Fruit fly (Drosophila melanogaster) whole organism, embryonic: Measurements from ENCODE around the gene ghi.

Experiments used
- Adf1 ChIP-seq: fragments of 200-800 bp; sonication (Bioruptor generic); IDR thresholded peaks from 2 replicates; pipeline ENCODE4 v1.3.6; 2022; ENCODE audit warnings: missing biosample characterization, missing genetic modification characterization
- Asciz ChIP-seq: fragments of 200-800 bp; sonication (Bioruptor generic); optimal IDR thresholded peaks from 2 replicates; lab custom pipeline; 2017; ENCODE audit warnings: missing biosample characterization, mild to moderate bottlenecking, missing genetic modification characterization, missing genetic modification reagents
- B-H1 ChIP-seq: fragments of 200-800 bp; sonication (Bioruptor generic); IDR thresholded peaks from 3 replicates; pipeline ENCODE4 v1.3.6; 2022; ENCODE audit warnings: missing biosample characterization, missing genetic modification characterization
- BtbVII ChIP-seq: fragments of 200-800 bp; sonication (Bioruptor generic); optimal IDR thresholded peaks from 3 replicates; lab custom pipeline; 2017; ENCODE audit warnings: missing biosample characterization, mild to moderate bottlenecking, missing genetic modification characterization
- CG11504 ChIP-seq: fragments of 200-800 bp; sonication (Bioruptor generic); optimal IDR thresholded peaks from 3 replicates; lab custom pipeline; 2019; ENCODE audit warnings: missing biosample characterization, mild to moderate bottlenecking, missing genetic modification characterization, moderate library complexity
- CG11696 ChIP-seq: fragments of 200-800 bp; sonication (Bioruptor generic); IDR thresholded peaks from 2 replicates; pipeline ENCODE4 v1.3.6; 2022; ENCODE audit warnings: missing biosample characterization, missing genetic modification characterization
- CG14667 ChIP-seq: fragments of 200-800 bp; sonication (Bioruptor generic); IDR thresholded peaks from 2 replicates; pipeline ENCODE4 v1.3.6; 2022; ENCODE audit warnings: missing biosample characterization, missing genetic modification characterization
- CG14965 ChIP-seq: fragments of 200-800 bp; sonication (Bioruptor generic); optimal IDR thresholded peaks from 2 replicates; lab custom pipeline; 2016; ENCODE audit warnings: missing biosample characterization, missing genetic modification characterization, borderline replicate concordance
- CG15479 ChIP-seq: fragments of 200-800 bp; sonication (Bioruptor generic); optimal IDR thresholded peaks from 3 replicates; lab custom pipeline; 2019; ENCODE audit warnings: missing biosample characterization, mild to moderate bottlenecking, missing genetic modification characterization, moderate library complexity
- CG1603 ChIP-seq: fragments of 200-800 bp; sonication (Bioruptor generic); optimal IDR thresholded peaks from 2 replicates; lab custom pipeline; 2019; ENCODE audit warnings: missing biosample characterization, mild to moderate bottlenecking, missing genetic modification characterization, moderate library complexity
- CG17612 ChIP-seq: fragments of 200-800 bp; sonication (Bioruptor generic); IDR thresholded peaks from 2 replicates; pipeline ENCODE4 v1.3.6; 2022; ENCODE audit warnings: missing biosample characterization, missing genetic modification characterization
- CG18011 ChIP-seq: fragments of 200-800 bp; sonication (Bioruptor generic); optimal IDR thresholded peaks from 2 replicates; lab custom pipeline; 2017; ENCODE audit warnings: missing biosample characterization, missing genetic modification characterization, mild to moderate bottlenecking, moderate library complexity, missing genotype
- CG31224 ChIP-seq: fragments of 200-800 bp; sonication (Bioruptor generic); IDR thresholded peaks from 2 replicates; pipeline ENCODE4 v1.3.6; 2022; ENCODE audit warnings: missing biosample characterization, missing genetic modification characterization
- CG32767 ChIP-seq: fragments of 200-800 bp; sonication (Bioruptor generic); IDR thresholded peaks from 2 replicates; pipeline ENCODE4 v1.3.6; 2022; ENCODE audit warnings: missing biosample characterization, missing genetic modification characterization
- CG3847 ChIP-seq: fragments of 200-800 bp; sonication (Bioruptor generic); IDR thresholded peaks from 2 replicates; pipeline ENCODE4 v1.3.6; 2022; ENCODE audit warnings: missing biosample characterization, missing genetic modification characterization
- CG6654 ChIP-seq: fragments of 200-800 bp; sonication (Bioruptor generic); optimal IDR thresholded peaks from 2 replicates; lab custom pipeline; 2017; ENCODE audit warnings: missing biosample characterization, mild to moderate bottlenecking, missing genetic modification characterization
- CG6689 ChIP-seq: fragments of 200-800 bp; sonication (Bioruptor generic); IDR thresholded peaks from 2 replicates; pipeline ENCODE4 v1.3.6; 2022; ENCODE audit warnings: missing biosample characterization, missing genetic modification characterization
- CG6791 ChIP-seq: fragments of 200-800 bp; sonication (Bioruptor generic); IDR thresholded peaks from 3 replicates; pipeline ENCODE4 v1.3.6; 2022; ENCODE audit warnings: missing biosample characterization, missing genetic modification characterization; ENCODE audit not compliant: partially characterized antibody
- CG9437 ChIP-seq: fragments of 200-800 bp; sonication (Bioruptor generic); optimal IDR thresholded peaks from 2 replicates; lab custom pipeline; 2018; ENCODE audit warnings: missing biosample characterization, mild to moderate bottlenecking, missing genetic modification characterization
- Chrac-16 ChIP-seq: fragments of 200-800 bp; sonication (Bioruptor generic); optimal IDR thresholded peaks from 3 replicates; lab custom pipeline; 2016; ENCODE audit warnings: missing biosample characterization, missing genetic modification characterization
- CkIIα-i1 ChIP-seq: fragments of 200-800 bp; sonication (Bioruptor generic); IDR thresholded peaks from 2 replicates; pipeline ENCODE4 v1.3.6; 2022; ENCODE audit warnings: missing biosample characterization, missing genetic modification characterization
- Dad ChIP-seq: fragments of 200-800 bp; sonication (Bioruptor generic); optimal IDR thresholded peaks from 3 replicates; lab custom pipeline; 2016; ENCODE audit warnings: missing biosample characterization, missing genetic modification characterization
- Deaf1 ChIP-seq: fragments of 200-800 bp; optimal IDR thresholded peaks from 3 replicates; lab custom pipeline; 2019; ENCODE audit warnings: missing biosample characterization, mild to moderate bottlenecking, missing genetic modification characterization, moderate library complexity
- Fer1 ChIP-seq: fragments of 200-800 bp; sonication (Bioruptor generic); optimal IDR thresholded peaks from 2 replicates; lab custom pipeline; 2017; ENCODE audit warnings: missing biosample characterization, mild to moderate bottlenecking, missing genetic modification characterization
- HmgZ ChIP-seq: fragments of 200-800 bp; sonication (Bioruptor generic); optimal IDR thresholded peaks from 2 replicates; lab custom pipeline; 2018; ENCODE audit warnings: missing biosample characterization, mild to moderate bottlenecking, missing genetic modification characterization
- Kr ChIP-seq: fragments of 200-800 bp; sonication (Bioruptor generic); optimal IDR thresholded peaks from 2 replicates; lab custom pipeline; 2017; ENCODE audit warnings: missing biosample characterization, mild to moderate bottlenecking, missing genetic modification characterization
- Mad ChIP-seq: fragments of 200-800 bp; sonication (Bioruptor generic); optimal IDR thresholded peaks from 2 replicates; lab custom pipeline; 2016; ENCODE audit warnings: missing biosample characterization, missing genetic modification characterization
- Myb ChIP-seq: fragments of 200-800 bp; sonication (Bioruptor generic); optimal IDR thresholded peaks from 2 replicates; lab custom pipeline; 2016; ENCODE audit warnings: missing biosample characterization, missing genetic modification characterization
- NFAT ChIP-seq: fragments of 200-800 bp; sonication (Bioruptor generic); IDR thresholded peaks from 2 replicates; pipeline ENCODE4 v1.3.6; 2022; ENCODE audit warnings: missing biosample characterization, missing genetic modification characterization
- Oaz ChIP-seq: fragments of 200-800 bp; sonication (Bioruptor generic); IDR thresholded peaks from 2 replicates; pipeline ENCODE4 v1.3.6; 2022; ENCODE audit warnings: missing biosample characterization, missing genetic modification characterization
- PHDP ChIP-seq: fragments of 200-800 bp; sonication (Bioruptor generic); optimal IDR thresholded peaks from 3 replicates; lab custom pipeline; 2018; ENCODE audit warnings: missing biosample characterization, mild to moderate bottlenecking, missing genetic modification characterization, moderate library complexity
- Six4 ChIP-seq: fragments of 200-800 bp; sonication (Bioruptor generic); optimal IDR thresholded peaks from 2 replicates; lab custom pipeline; 2016; ENCODE audit warnings: missing biosample characterization, missing genetic modification characterization
- Spps ChIP-seq: fragments of 200-800 bp; sonication (Bioruptor generic); optimal IDR thresholded peaks from 2 replicates; lab custom pipeline; 2018; ENCODE audit warnings: missing biosample characterization, mild to moderate bottlenecking, missing genetic modification characterization
- Sry-δ ChIP-seq: fragments of 200-800 bp; sonication (Bioruptor generic); optimal IDR thresholded peaks from 2 replicates; lab custom pipeline; 2016; ENCODE audit warnings: missing biosample characterization, missing genetic modification characterization
- Usf ChIP-seq: fragments of 200-800 bp; sonication (Bioruptor generic); optimal IDR thresholded peaks from 2 replicates; lab custom pipeline; 2017; ENCODE audit warnings: missing genotype, missing biosample characterization, missing genetic modification characterization
- bigmax ChIP-seq: fragments of 200-800 bp; sonication (Bioruptor generic); optimal IDR thresholded peaks from 2 replicates; lab custom pipeline; 2018; ENCODE audit warnings: missing biosample characterization, mild to moderate bottlenecking, missing genetic modification characterization
- chm ChIP-seq: fragments of 200-800 bp; sonication (Bioruptor generic); IDR thresholded peaks from 2 replicates; pipeline ENCODE4 v1.3.6; 2022; ENCODE audit warnings: missing biosample characterization, missing genetic modification characterization
- dati ChIP-seq: fragments of 200-800 bp; sonication (Bioruptor generic); IDR thresholded peaks from 2 replicates; pipeline ENCODE4 v1.3.6; 2022; ENCODE audit warnings: missing biosample characterization, missing genetic modification characterization
- ems ChIP-seq: fragments of 200-800 bp; sonication (Bioruptor generic); optimal IDR thresholded peaks from 3 replicates; lab custom pipeline; 2016; ENCODE audit warnings: missing biosample characterization, missing genetic modification characterization
- eyg ChIP-seq: fragments of 200-800 bp; sonication (Bioruptor generic); optimal IDR thresholded peaks from 3 replicates; lab custom pipeline; 2016; ENCODE audit warnings: missing biosample characterization, missing genetic modification characterization
- jigr1 ChIP-seq: fragments of 200-800 bp; sonication (Bioruptor generic); IDR thresholded peaks from 3 replicates; pipeline ENCODE4 v1.3.6; 2022; ENCODE audit warnings: missing biosample characterization, missing genetic modification characterization
- nom ChIP-seq: fragments of 200-800 bp; sonication (Bioruptor generic); optimal IDR thresholded peaks from 2 replicates; lab custom pipeline; 2017; ENCODE audit warnings: missing biosample characterization, missing genetic modification characterization, mild to moderate bottlenecking, moderate library complexity, missing genetic modification reagents
- oc ChIP-seq: fragments of 200-800 bp; sonication (Bioruptor generic); optimal IDR thresholded peaks from 2 replicates; lab custom pipeline; 2018; ENCODE audit warnings: missing biosample characterization, mild to moderate bottlenecking, missing genetic modification characterization, moderate library complexity
- odd ChIP-seq: fragments of 200-800 bp; sonication (Bioruptor generic); optimal IDR thresholded peaks from 2 replicates; lab custom pipeline; 2017; ENCODE audit warnings: missing biosample characterization, mild to moderate bottlenecking, missing genetic modification characterization
- run ChIP-seq: fragments of 200-800 bp; sonication (Bioruptor generic); optimal IDR thresholded peaks from 3 replicates; lab custom pipeline; 2018; ENCODE audit warnings: missing biosample characterization, mild to moderate bottlenecking, missing genetic modification characterization
- sima ChIP-seq: fragments of 200-800 bp; sonication (Bioruptor generic); optimal IDR thresholded peaks from 2 replicates; lab custom pipeline; 2016; ENCODE audit warnings: missing biosample characterization, missing genetic modification characterization
- tap ChIP-seq: fragments of 200-800 bp; optimal IDR thresholded peaks from 3 replicates; lab custom pipeline; 2019; ENCODE audit warnings: missing biosample characterization, mild to moderate bottlenecking, missing genetic modification characterization, moderate library complexity
- unc-4 ChIP-seq: fragments of 200-800 bp; sonication (Bioruptor generic); IDR thresholded peaks from 2 replicates; pipeline ENCODE4 v1.3.6; 2022; ENCODE audit warnings: missing biosample characterization, missing genetic modification characterization; ENCODE audit not compliant: partially characterized antibody
- zen2 ChIP-seq: fragments of 200-800 bp; sonication (Bioruptor generic); IDR thresholded peaks from 3 replicates; pipeline ENCODE4 v1.3.6; 2022; ENCODE audit warnings: missing biosample characterization, missing genetic modification characterization; ENCODE audit not compliant: partially characterized antibody
- zfh1 ChIP-seq: fragments of 200-800 bp; sonication (Bioruptor generic); IDR thresholded peaks from 3 replicates; pipeline ENCODE4 v1.3.6; 2022; ENCODE audit warnings: missing biosample characterization, missing genetic modification characterization

ghi gene

DNA sequence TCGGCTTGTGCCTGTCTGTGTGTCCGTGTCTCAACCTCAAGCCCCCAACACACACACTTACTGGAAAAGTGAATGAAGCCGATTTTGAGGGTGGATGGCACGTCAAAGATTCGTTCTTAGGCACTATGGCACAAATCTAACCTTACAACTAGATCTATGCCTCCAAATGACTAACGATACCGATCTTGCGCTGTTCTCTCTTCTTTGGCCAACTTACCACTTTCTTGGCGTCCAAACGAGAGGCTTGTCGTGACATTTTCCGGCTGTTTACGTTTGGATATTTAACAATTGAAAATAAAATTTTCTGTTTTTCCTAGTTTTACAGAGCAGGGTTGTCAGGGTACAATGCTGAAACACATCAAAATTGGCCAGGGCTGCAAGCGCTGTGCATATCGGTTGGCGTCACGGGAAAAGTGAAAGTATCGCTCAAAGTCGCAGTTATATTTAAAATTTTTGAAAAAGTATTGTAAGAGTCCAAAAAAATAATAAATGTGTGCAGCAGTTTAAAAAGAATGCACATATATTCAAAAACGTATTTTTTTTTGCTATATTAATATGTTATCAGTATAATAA is 9.7 kb upstream of the ghi start, which contains the start of the genes Bet3 and Nf-YA (continued):
- TF ChIP-seq CG6791 (GFP tag; lab: Robert Waterston, UW): peak; percentile 89
- TF ChIP-seq ems (GFP tag; lab: Kevin White, UChicago): peak; percentile 29
- no peak; the same call in 2 of the 3 replicates for TF ChIP-seq B-H1 (GFP tag; lab: Robert Waterston, UW)
- peak; percentile 32 for TF ChIP-seq Chrac-16 (GFP tag; lab: Kevin White, UChicago)
- no peak for TF ChIP-seq odd (GFP tag; lab: Kevin White, UChicago)
- TF ChIP-seq Fer1: peak; percentile 3
- TF ChIP-seq Six4 (GFP tag; lab: Kevin White, UChicago): no peak
- TF ChIP-seq PHDP (tag; lab: Kevin White, UChicago): no peak
- TF ChIP-seq Deaf1 (tag; lab: Kevin White, UChicago): no peak
- TF ChIP-seq nom (GFP tag; lab: Kevin White, UChicago): no peak
- peak; percentile 53; the same call in 1 of the 2 replicates for TF ChIP-seq chm (GFP tag; lab: Robert Waterston, UW)
- no peak for TF ChIP-seq BtbVII (GFP tag; lab: Kevin White, UChicago)
- TF ChIP-seq HmgZ (tag; lab: Kevin White, UChicago): peak; percentile 58
- TF ChIP-seq unc-4 (GFP tag; lab: Robert Waterston, UW): peak; percentile 86
- no peak for TF ChIP-seq eyg (GFP tag; lab: Kevin White, UChicago)
- no peak for TF ChIP-seq CG18011 (GFP tag; lab: Kevin White, UChicago)
- TF ChIP-seq bigmax (GFP tag; lab: Kevin White, UChicago): peak; percentile 89
- TF ChIP-seq NFAT (GFP tag; lab: Robert Waterston, UW): peak; percentile 88
- no peak for TF ChIP-seq dati (GFP tag; lab: Robert Waterston, UW)
- TF ChIP-seq CG6689 (GFP tag; lab: Robert Waterston, UW): no peak
- no peak for TF ChIP-seq CG11504 (tag; lab: Kevin White, UChicago)
- TF ChIP-seq tap (tag; lab: Kevin White, UChicago): no peak
- no peak for TF ChIP-seq CG6654 (GFP tag; lab: Kevin White, UChicago)
- TF ChIP-seq oc (tag; lab: Kevin White, UChicago): no peak
- no peak for TF ChIP-seq CG9437 (GFP tag; lab: Kevin White, UChicago)
- peak; percentile 79 for TF ChIP-seq CG1603 (tag; lab: Kevin White, UChicago)
- TF ChIP-seq Spps (tag; lab: Kevin White, UChicago): no peak
- TF ChIP-seq CG3847 (GFP tag; lab: Robert Waterston, UW): peak; percentile 73
- TF ChIP-seq Adf1 (GFP tag; lab: Robert Waterston, UW): no peak
- TF ChIP-seq CG17612: peak; percentile 43
- no peak for TF ChIP-seq Asciz (GFP tag; lab: Kevin White, UChicago)
- TF ChIP-seq CkIIα-i1 (GFP tag; lab: Robert Waterston, UW): no peak
- peak; percentile 20; the same call in 1 of the 3 replicates for TF ChIP-seq jigr1 (GFP tag; lab: Robert Waterston, UW)
- no peak for TF ChIP-seq Usf
- TF ChIP-seq Mad (GFP tag; lab: Kevin White, UChicago): no peak
- no peak for TF ChIP-seq sima (GFP tag; lab: Kevin White, UChicago)
- TF ChIP-seq Sry-δ (GFP tag; lab: Kevin White, UChicago): peak; percentile 75
- TF ChIP-seq CG11696 (GFP tag; lab: Robert Waterston, UW): peak; percentile 40; the same call in 1 of the 2 replicates
- no peak for TF ChIP-seq CG32767 (GFP tag; lab: Robert Waterston, UW)
- TF ChIP-seq CG31224 (GFP tag; lab: Robert Waterston, UW): no peak
- peak; percentile 98 for TF ChIP-seq Myb (GFP tag; lab: Kevin White, UChicago)
- TF ChIP-seq CG14965 (GFP tag; lab: Kevin White, UChicago): no peak
- no peak for TF ChIP-seq CG15479
- TF ChIP-seq run (tag; lab: Kevin White, UChicago): no peak
- TF ChIP-seq Oaz (GFP tag; lab: Robert Waterston, UW): no peak
- TF ChIP-seq Kr (GFP tag; lab: Kevin White, UChicago): no peak
- peak; percentile 86; the same call in 1 of the 3 replicates for TF ChIP-seq zen2 (GFP tag; lab: Robert Waterston, UW)
- TF ChIP-seq zfh1 (GFP tag; lab: Robert Waterston, UW): no peak; the same call in 2 of the 3 replicates
- no peak; the same call in 1 of the 2 replicates for TF ChIP-seq CG14667 (GFP tag; lab: Robert Waterston, UW)
- peak; percentile 62 for TF ChIP-seq Dad (GFP tag; lab: Kevin White, UChicago)
